Worm (Caenorhabditis elegans) whole organism, L3 larva: ENCODE measurements around the gene anmt-1.

Experiments
- R02D3.7 ChIP-seq: fragments of 150-350 bp; optimal IDR thresholded peaks from 2 replicates; lab custom pipeline; 2014; ENCODE audit warnings: missing biosample characterization, missing genetic modification characterization
- aly-2 ChIP-seq: fragments of 150-350 bp; optimal IDR thresholded peaks from 2 replicates; lab custom pipeline; 2014; ENCODE audit warnings: missing biosample characterization, missing genetic modification characterization
- ama-1 ChIP-seq: fragments of 150-350 bp; optimal IDR thresholded peaks from 2 replicates; lab custom pipeline; 2018
- ceh-16 ChIP-seq: sonication (generic microtip); optimal IDR thresholded peaks from 2 replicates; lab custom pipeline; 2017; ENCODE audit warnings: missing biosample characterization, missing genetic modification characterization
- ceh-28 ChIP-seq: fragments of 150-350 bp; optimal IDR thresholded peaks from 2 replicates; lab custom pipeline; 2014; ENCODE audit warnings: missing biosample characterization, missing genetic modification reagents, missing genetic modification characterization
- ceh-9 ChIP-seq: sonication (generic microtip); optimal IDR thresholded peaks from 2 replicates; lab custom pipeline; 2018; ENCODE audit warnings: missing biosample characterization, missing genetic modification characterization
- egl-27 ChIP-seq: sonication (generic microtip); optimal IDR thresholded peaks from 4 replicates; lab custom pipeline; 2017; ENCODE audit warnings: missing biosample characterization, missing genetic modification reagents, missing genetic modification characterization
- egl-5 ChIP-seq: fragments of 150-350 bp; optimal IDR thresholded peaks from 2 replicates; lab custom pipeline; 2017; ENCODE audit warnings: missing biosample characterization, missing genetic modification reagents, missing genetic modification characterization, inconsistent platforms
- elt-1 ChIP-seq: fragments of 150-350 bp; optimal IDR thresholded peaks from 2 replicates; lab custom pipeline; 2014; ENCODE audit warnings: missing biosample characterization, missing genetic modification characterization
- elt-2 ChIP-seq: sonication (generic microtip); optimal IDR thresholded peaks from 2 replicates; lab custom pipeline; 2016; ENCODE audit warnings: missing genetic modification reagents, mild to moderate bottlenecking, missing genetic modification characterization, missing compliant biosample characterization
- elt-3 ChIP-seq, 3 experiments: fragments of 150-350 bp in 1 of 3; sonication (generic microtip) in 2 of 3; optimal IDR thresholded peaks; 2 replicates in 2 of 3; 4 replicates in 1 of 3; lab custom pipeline; 2014 to 2017; ENCODE audit warnings: missing biosample characterization in 3 of 3, missing genetic modification characterization in 3 of 3
- eor-1 ChIP-seq, 2 experiments: fragments of 150-350 bp; optimal IDR thresholded peaks; 2 replicates each; lab custom pipeline; 2014 to 2018; ENCODE audit warnings: missing biosample characterization in 2 of 2, missing genetic modification characterization in 2 of 2
- fkh-10 ChIP-seq: sonication (generic microtip); optimal IDR thresholded peaks from 2 replicates; lab custom pipeline; 2017; ENCODE audit warnings: missing biosample characterization, missing genetic modification reagents, missing genetic modification characterization
- fkh-2 ChIP-seq: fragments of 150-350 bp; optimal IDR thresholded peaks from 2 replicates; lab custom pipeline; 2014; ENCODE audit warnings: missing biosample characterization, missing genetic modification reagents, missing genetic modification characterization
- fos-1 ChIP-seq: fragments of 150-350 bp; optimal IDR thresholded peaks from 2 replicates; lab custom pipeline; 2014; ENCODE audit warnings: missing biosample characterization, missing genetic modification characterization
- hmg-11 ChIP-seq: sonication (generic microtip); optimal IDR thresholded peaks from 2 replicates; lab custom pipeline; 2016; ENCODE audit warnings: missing genetic modification characterization, missing compliant biosample characterization
- jun-1 ChIP-seq: fragments of 150-350 bp; optimal IDR thresholded peaks from 2 replicates; lab custom pipeline; 2014; ENCODE audit warnings: missing biosample characterization, missing genetic modification reagents, missing genetic modification characterization
- lin-15B ChIP-seq: fragments of 150-350 bp; optimal IDR thresholded peaks from 2 replicates; lab custom pipeline; 2014; ENCODE audit warnings: missing biosample characterization, missing genetic modification characterization
- lin-39 ChIP-seq: fragments of 150-350 bp; optimal IDR thresholded peaks from 2 replicates; lab custom pipeline; 2018; ENCODE audit warnings: missing biosample characterization, missing genetic modification reagents, missing genetic modification characterization
- lsy-12 ChIP-seq: sonication (generic microtip); optimal IDR thresholded peaks from 2 replicates; lab custom pipeline; 2016; ENCODE audit warnings: mild to moderate bottlenecking, missing genetic modification characterization, missing compliant biosample characterization
- mdl-1 ChIP-seq: fragments of 150-350 bp; optimal IDR thresholded peaks from 2 replicates; lab custom pipeline; 2014; ENCODE audit warnings: missing biosample characterization, missing genetic modification characterization
- nfya-1 ChIP-seq: sonication (generic microtip); optimal IDR thresholded peaks from 2 replicates; lab custom pipeline; 2017; ENCODE audit warnings: missing genetic modification characterization, mild to moderate bottlenecking, missing compliant biosample characterization, antibody characterized with exemption, moderate library complexity; ENCODE audit not compliant: insufficient read depth
- nhr-11 ChIP-seq: fragments of 150-350 bp; optimal IDR thresholded peaks from 2 replicates; lab custom pipeline; 2014; ENCODE audit warnings: missing biosample characterization, missing genetic modification characterization
- nhr-12 ChIP-seq: fragments of 150-350 bp; optimal IDR thresholded peaks from 2 replicates; lab custom pipeline; 2014; ENCODE audit warnings: missing biosample characterization, missing genetic modification characterization
- nhr-23 ChIP-seq: fragments of 150-350 bp; optimal IDR thresholded peaks from 2 replicates; lab custom pipeline; 2014; ENCODE audit warnings: missing biosample characterization, missing genetic modification reagents, missing genetic modification characterization
- nhr-237 ChIP-seq: fragments of 150-350 bp; optimal IDR thresholded peaks from 2 replicates; lab custom pipeline; 2014; ENCODE audit warnings: missing biosample characterization, missing genetic modification characterization
- nhr-25 ChIP-seq: sonication (generic microtip); optimal IDR thresholded peaks from 2 replicates; lab custom pipeline; 2017; ENCODE audit warnings: missing biosample characterization, missing genetic modification characterization
- nhr-28 ChIP-seq: fragments of 150-350 bp; optimal IDR thresholded peaks from 2 replicates; lab custom pipeline; 2014; ENCODE audit warnings: missing biosample characterization, missing genetic modification characterization
- nhr-43 ChIP-seq: sonication (generic microtip); optimal IDR thresholded peaks from 2 replicates; lab custom pipeline; 2016; ENCODE audit warnings: mild to moderate bottlenecking, missing genetic modification characterization, missing compliant biosample characterization; ENCODE audit not compliant: poor library complexity, severe bottlenecking
- nhr-76 ChIP-seq: fragments of 150-350 bp; sonication (generic microtip); optimal IDR thresholded peaks from 5 replicates; lab custom pipeline; 2014; ENCODE audit warnings: missing biosample characterization, missing genetic modification characterization
- nhr-77 ChIP-seq: fragments of 150-350 bp; optimal IDR thresholded peaks from 2 replicates; lab custom pipeline; 2014; ENCODE audit warnings: missing biosample characterization, missing genetic modification characterization
- pha-4 ChIP-seq: fragments of 150-350 bp; optimal IDR thresholded peaks from 2 replicates; lab custom pipeline; 2014; ENCODE audit warnings: missing biosample characterization, missing genetic modification reagents, missing genetic modification characterization
- pqm-1 ChIP-seq: fragments of 150-350 bp; optimal IDR thresholded peaks from 2 replicates; lab custom pipeline; 2017; ENCODE audit warnings: missing biosample characterization, missing genetic modification characterization, inconsistent platforms
- sea-2 ChIP-seq: fragments of 150-350 bp; sonication (generic microtip); optimal IDR thresholded peaks from 4 replicates; lab custom pipeline; 2014; ENCODE audit warnings: missing biosample characterization, missing genetic modification reagents, missing genetic modification characterization
- skn-1 ChIP-seq: fragments of 150-350 bp; optimal IDR thresholded peaks from 2 replicates; lab custom pipeline; 2014; ENCODE audit warnings: missing biosample characterization, missing genetic modification characterization
- snpc-4 ChIP-seq: fragments of 150-350 bp; optimal IDR thresholded peaks from 2 replicates; lab custom pipeline; 2014; ENCODE audit warnings: missing biosample characterization, missing genetic modification characterization
- unc-39 ChIP-seq: sonication (generic microtip); optimal IDR thresholded peaks from 4 replicates; lab custom pipeline; 2017; ENCODE audit warnings: missing biosample characterization, missing genetic modification characterization
- unc-62 ChIP-seq: fragments of 150-350 bp; sonication (generic microtip); optimal IDR thresholded peaks from 4 replicates; lab custom pipeline; 2014; ENCODE audit warnings: missing biosample characterization, missing genetic modification reagents, missing genetic modification characterization

Gene anmt-1

DNA sequence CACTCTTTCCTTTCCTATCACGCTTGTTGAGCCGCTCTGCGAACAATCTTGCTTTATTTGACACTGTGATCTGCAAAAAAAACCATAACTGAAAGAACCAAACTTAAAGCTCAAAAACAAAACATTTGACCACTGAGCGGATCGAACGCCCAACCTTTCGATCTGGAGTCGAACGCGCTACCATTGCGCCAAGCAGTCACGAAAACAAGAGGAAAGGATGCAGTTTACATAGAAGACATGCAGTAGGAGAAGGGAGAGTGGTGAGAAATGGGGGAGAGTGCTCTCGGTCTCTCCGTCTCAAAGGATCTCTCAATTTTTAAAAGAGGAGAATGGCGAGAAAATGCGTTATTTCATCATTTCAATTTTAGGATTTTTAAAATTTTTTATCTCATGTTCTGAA lies 6.2 kb upstream of the anmt-1 start (continued):
- peak; percentile 34 for TF ChIP-seq lin-15B (tag; lab: Kevin White, UChicago)
- no peak for TF ChIP-seq nhr-11 (tag; lab: Kevin White, UChicago)
- TF ChIP-seq nhr-12 (tag; lab: Kevin White, UChicago) = no peak
- peak; percentile 34 for TF ChIP-seq skn-1 (tag; lab: Kevin White, UChicago)
- TF ChIP-seq pqm-1 = peak; percentile 26
- TF ChIP-seq egl-5 = peak; percentile 30
- peak; percentile 64 for TF ChIP-seq lsy-12
- peak; percentile 90 for TF ChIP-seq hmg-11 (tag; lab: Kevin White, UChicago)
- no peak for TF ChIP-seq elt-1
- peak; percentile 15 for TF ChIP-seq elt-2 (tag; lab: Kevin White, UChicago)
- no peak for TF ChIP-seq nhr-28

ce11 chrIII:8683679-8684263 lies 837 bp upstream of the anmt-1 start, which contains the start of gene fli-1:
fli-1 (minus strand) TSS chrIII:8683736.
- TF ChIP-seq ceh-16 (tag; lab: Kevin White, UChicago) (no peak), ceh-9 (no peak), elt-2 (tag; lab: Kevin White, UChicago) (no peak), nhr-237 (no peak), fos-1 (tag; lab: Kevin White, UChicago) (no peak), eor-1 (tag; optimal IDR thresholded peaks at IDR 0.05; lab: Kevin White, UChicago) (no peak), snpc-4 (tag; lab: Kevin White, UChicago) (peak; percentile 14), pha-4 (tag; lab: Kevin White, UChicago) (peak; percentile 11), lin-39 (no peak), egl-27 (tag; lab: Kevin White, UChicago) (no peak), nfya-1 (tag; lab: Kevin White, UChicago) (peak; percentile 24), unc-39 (tag; lab: Kevin White, UChicago) (no peak), elt-3 (tag; optimal IDR thresholded peaks at IDR 0.05; lab: Kevin White, UChicago) (no peak), fkh-2 (tag; lab: Kevin White, UChicago) (no peak), unc-62 (GFP tag; lab: Kevin White, UChicago) (no peak), hmg-11 (tag; lab: Kevin White, UChicago) (no peak), nhr-11 (tag; lab: Kevin White, UChicago) (no peak), jun-1 (tag; lab: Kevin White, UChicago) (no peak), sea-2 (no peak), lin-15B (tag; lab: Kevin White, UChicago) (peak; percentile 6), nhr-43 (tag; lab: Kevin White, UChicago) (peak; percentile 3), nhr-77 (tag; lab: Kevin White, UChicago) (no peak), nhr-23 (tag; lab: Kevin White, UChicago) (no peak), mdl-1 (tag; lab: Kevin White, UChicago) (no peak), aly-2 (no peak)

ce11 chrIII:8685590-8686240 lies 1.1 kb downstream of the anmt-1 start:
- TF ChIP-seq ama-1 (lab: Kevin White, UChicago) (peak; percentile 13), pha-4 (tag; lab: Kevin White, UChicago) (no peak), elt-2 (tag; lab: Kevin White, UChicago) (peak; percentile 28), nhr-43 (tag; lab: Kevin White, UChicago) (peak; percentile 71), nhr-23 (tag; lab: Kevin White, UChicago) (peak; percentile 20)

DNA sequence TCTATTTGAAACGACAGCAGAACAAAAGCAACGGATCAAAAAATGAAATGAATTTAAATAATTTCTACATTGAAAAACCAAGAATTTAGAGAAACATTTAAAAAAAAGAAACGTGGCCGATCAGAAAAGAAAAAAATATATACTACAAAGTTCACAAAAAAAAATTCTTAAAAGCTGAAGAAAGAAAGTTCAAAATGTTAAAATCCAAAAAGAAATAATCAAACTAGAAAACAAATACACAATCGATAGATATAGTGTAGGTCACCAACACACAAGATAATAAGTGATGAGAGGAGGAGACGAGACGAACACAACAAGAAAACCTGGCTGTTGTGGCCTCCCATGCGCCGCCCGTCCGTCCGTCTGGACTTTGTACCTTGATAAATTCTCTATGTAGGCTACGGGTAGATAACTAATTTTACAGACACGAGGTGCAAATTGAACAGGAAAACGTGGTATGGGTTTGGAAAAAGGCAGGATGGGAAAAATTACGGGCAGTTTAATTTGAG lies 3.9 kb downstream of the anmt-1 start, which contains the start of gene hadb-1:
TSS of gene hadb-1 (minus strand) at position 51 of the 509 bp plus-strand sequence.
- no peak for TF ChIP-seq ceh-28 (tag; lab: Kevin White, UChicago)
- peak; percentile 75 for TF ChIP-seq elt-2 (tag; lab: Kevin White, UChicago)
- no peak for TF ChIP-seq lsy-12
- TF ChIP-seq nhr-43 (tag; lab: Kevin White, UChicago) = peak; percentile 55
- TF ChIP-seq nhr-25 (tag; lab: Kevin White, UChicago) = peak; percentile 28
- TF ChIP-seq elt-1 = no peak
- no peak for TF ChIP-seq sea-2
- TF ChIP-seq pha-4 (tag; lab: Kevin White, UChicago) = no peak
- no peak for TF ChIP-seq nhr-237
- peak in 1 of 2 experiments; percentile 33 for TF ChIP-seq eor-1 (tag; optimal IDR thresholded peaks at IDR 0.05; lab: Kevin White, UChicago)
- TF ChIP-seq nhr-76 (tag; lab: Kevin White, UChicago) = no peak
- no peak for TF ChIP-seq fkh-10 (GFP tag; lab: Kevin White, UChicago)
- TF ChIP-seq nfya-1 (tag; lab: Kevin White, UChicago) = peak; percentile 28
- peak; percentile 52 for TF ChIP-seq pqm-1
- no peak for TF ChIP-seq egl-27 (tag; lab: Kevin White, UChicago)
- no peak for TF ChIP-seq hmg-11 (tag; lab: Kevin White, UChicago)
- TF ChIP-seq ama-1 (lab: Kevin White, UChicago) = no peak
- no peak for TF ChIP-seq R02D3.7 (tag; lab: Kevin White, UChicago)
- TF ChIP-seq nhr-23 (tag; lab: Kevin White, UChicago) = peak; percentile 39
- no peak for TF ChIP-seq elt-3 (tag; optimal IDR thresholded peaks at IDR 0.05; lab: Kevin White, UChicago)
